Worm (Caenorhabditis elegans) whole organism, L1 larva: ENCODE results near the gene str-233.

Experiments used
- F16B12.6 ChIP-seq: fragments of 150-350 bp; optimal IDR thresholded peaks from 2 replicates; lab custom pipeline; 2014; ENCODE audit warnings: missing biosample characterization, missing genetic modification characterization
- aha-1 ChIP-seq: fragments of 150-350 bp; optimal IDR thresholded peaks from 2 replicates; lab custom pipeline; 2014; ENCODE audit warnings: missing biosample characterization, missing genetic modification characterization
- ceh-82 ChIP-seq, 3 experiments: fragments of 150-350 bp in 1 of 3; sonication (generic microtip) in 2 of 3; optimal IDR thresholded peaks; 2 replicates each; lab custom pipeline; 2014 to 2017; ENCODE audit warnings: missing biosample characterization in 3 of 3, missing genetic modification characterization in 3 of 3
- grh-1 ChIP-seq: fragments of 200-800 bp; sonication (Bioruptor generic); IDR thresholded peaks from 2 replicates; pipeline ENCODE4 v1.3.6; 2022; ENCODE audit warnings: missing genetic modification reagents, missing genetic modification characterization, missing compliant biosample characterization
- isw-1 ChIP-seq: fragments of 200-800 bp; sonication (Bioruptor generic); IDR thresholded peaks from 2 replicates; pipeline ENCODE4 v1.3.6; 2022; ENCODE audit warnings: missing genetic modification characterization, missing compliant biosample characterization
- lin-15B ChIP-seq: fragments of 150-350 bp; sonication (generic microtip); optimal IDR thresholded peaks from 3 replicates; lab custom pipeline; 2014; ENCODE audit warnings: missing biosample characterization, missing genetic modification characterization
- lsy-2 ChIP-seq, 2 experiments: fragments of 150-350 bp; optimal IDR thresholded peaks; 2 replicates each; lab custom pipeline; 2014; ENCODE audit warnings: missing biosample characterization in 2 of 2, missing genetic modification characterization in 2 of 2
- nhr-28 ChIP-seq: fragments of 150-350 bp; optimal IDR thresholded peaks from 2 replicates; lab custom pipeline; 2014; ENCODE audit warnings: missing biosample characterization, missing genetic modification characterization
- nhr-76 ChIP-seq: sonication (generic microtip); optimal IDR thresholded peaks from 2 replicates; lab custom pipeline; 2017; ENCODE audit warnings: missing biosample characterization, missing genetic modification characterization
- nhr-77 ChIP-seq: fragments of 150-350 bp; optimal IDR thresholded peaks from 2 replicates; lab custom pipeline; 2014; ENCODE audit warnings: missing biosample characterization, missing genetic modification characterization
- unc-86 ChIP-seq: sonication (generic microtip); optimal IDR thresholded peaks from 2 replicates; lab custom pipeline; 2016; ENCODE audit warnings: missing genetic modification characterization, missing compliant biosample characterization

DNA sequence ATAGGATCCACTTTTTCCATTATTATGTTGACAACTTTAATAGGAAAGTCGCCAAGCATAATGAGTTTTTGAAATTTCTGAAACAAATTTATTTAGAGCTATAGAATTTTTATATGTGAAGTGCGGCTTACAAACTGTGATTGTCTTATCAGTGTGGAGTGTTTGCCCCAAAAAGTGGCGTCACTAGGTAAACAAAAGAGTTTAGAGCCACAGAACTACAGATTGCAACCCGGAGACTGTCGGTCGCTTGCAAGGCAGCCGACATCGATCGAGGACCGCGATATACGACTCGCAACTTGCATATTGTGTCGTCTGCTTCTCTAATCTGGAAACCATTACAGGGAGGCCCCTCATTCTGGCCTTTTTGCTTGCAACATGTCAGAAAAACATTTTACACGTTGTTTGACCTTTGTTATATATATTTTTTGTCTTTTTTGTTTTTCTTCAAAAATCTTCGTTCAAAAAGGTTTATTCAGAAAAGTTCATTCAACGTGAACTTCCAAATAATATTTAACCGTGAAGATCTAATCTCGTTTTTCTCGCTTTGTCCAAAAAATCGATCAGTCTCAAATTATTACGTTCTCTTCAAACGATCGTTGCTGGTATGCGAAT is 26.6 kb downstream of the str-233 start, which contains the start of the genes fbxa-99 and F36G9.13:
- TF ChIP-seq lsy-2 (tag; optimal IDR thresholded peaks at IDR 0.05; lab: Kevin White, UChicago) (no peak), lin-15B (tag; lab: Kevin White, UChicago) (no peak), unc-86 (tag; lab: Kevin White, UChicago) (no peak), ceh-82 (tag; optimal IDR thresholded peaks at IDR 0.05; lab: Kevin White, UChicago) (no peak), grh-1 (GFP tag; lab: Robert Waterston, UW) (no peak), nhr-77 (tag; lab: Kevin White, UChicago) (no peak), nhr-76 (tag; lab: Kevin White, UChicago) (no peak), F16B12.6 (no peak), isw-1 (no peak), aha-1 (tag; lab: Kevin White, UChicago) (no peak), nhr-28 (no peak)
